Worm (Caenorhabditis elegans) whole organism, L1 larva: ENCODE results near the gene F10E7.9.

Experiments used
- C34B4.2 ChIP-seq: sonication (generic microtip); optimal IDR thresholded peaks from 2 replicates; lab custom pipeline; 2017; ENCODE audit warnings: mild to moderate bottlenecking, missing genetic modification characterization, missing compliant biosample characterization
- alr-1 ChIP-seq: fragments of 200-800 bp; sonication (Bioruptor generic); optimal IDR thresholded peaks from 2 replicates; lab custom pipeline; 2018; ENCODE audit warnings: borderline replicate concordance, mild to moderate bottlenecking, missing genetic modification characterization, missing compliant biosample characterization
- egl-27 ChIP-seq, 2 experiments: fragments of 150-350 bp in 1 of 2; sonication (generic microtip); optimal IDR thresholded peaks; 3 replicates each; lab custom pipeline; 2017 to 2018; ENCODE audit warnings: missing biosample characterization in 2 of 2, missing genetic modification characterization in 2 of 2, missing genetic modification reagents in 2 of 2
- elt-2 ChIP-seq: sonication (generic microtip); optimal IDR thresholded peaks from 2 replicates; lab custom pipeline; 2016; ENCODE audit warnings: missing genetic modification characterization, mild to moderate bottlenecking, inconsistent platforms, missing compliant biosample characterization, missing genetic modification reagents
- snpc-4 ChIP-seq: fragments of 150-350 bp; optimal IDR thresholded peaks from 2 replicates; lab custom pipeline; 2014; ENCODE audit warnings: missing biosample characterization, missing genetic modification characterization
- sptf-1 ChIP-seq: fragments of 150-350 bp; optimal IDR thresholded peaks from 2 replicates; lab custom pipeline; 2014; ENCODE audit warnings: missing biosample characterization, missing genetic modification characterization
- swsn-7 ChIP-seq: sonication (generic microtip); optimal IDR thresholded peaks from 2 replicates; lab custom pipeline; 2016; ENCODE audit warnings: missing genetic modification characterization, missing compliant biosample characterization

ce11 chrII:7126457-7126856, 16.6 kb upstream of the F10E7.9 start, which contains the start of gene F10E7.1:
- TF ChIP-seq C34B4.2 (no peak), alr-1 (tag; lab: Kevin White, UChicago) (no peak), snpc-4 (no peak), egl-27 (tag; optimal IDR thresholded peaks at IDR 0.05; lab: Kevin White, UChicago) (no peak), swsn-7 (tag; lab: Kevin White, UChicago) (no peak), elt-2 (tag; lab: Kevin White, UChicago) (no peak), sptf-1 (tag; lab: Kevin White, UChicago) (no peak)
